Worm (Caenorhabditis elegans) whole organism, mixed stage, embryonic: ENCODE data around the gene F22B8.7.

Experiments used
- M03D4.4 ChIP-seq: sonication (generic microtip); optimal IDR thresholded peaks from 2 replicates; lab custom pipeline; 2017; ENCODE audit warnings: mild to moderate bottlenecking, missing genetic modification characterization, missing compliant biosample characterization
- mab-5 ChIP-seq: fragments of 150-350 bp; optimal IDR thresholded peaks from 2 replicates; lab custom pipeline; 2014; ENCODE audit warnings: missing biosample characterization, missing genetic modification characterization
- mep-1 ChIP-seq: fragments of 150-350 bp; optimal IDR thresholded peaks from 2 replicates; lab custom pipeline; 2017; ENCODE audit warnings: missing biosample characterization, missing genetic modification reagents, missing genetic modification characterization, inconsistent platforms
- nhr-237 ChIP-seq: fragments of 150-350 bp; optimal IDR thresholded peaks from 2 replicates; lab custom pipeline; 2014; ENCODE audit warnings: missing biosample characterization, missing genetic modification characterization
- nhr-76 ChIP-seq: sonication (generic microtip); optimal IDR thresholded peaks from 2 replicates; lab custom pipeline; 2017; ENCODE audit warnings: missing biosample characterization, missing genetic modification characterization
- snpc-4 ChIP-seq: fragments of 150-350 bp; optimal IDR thresholded peaks from 2 replicates; lab custom pipeline; 2014; ENCODE audit warnings: missing biosample characterization, missing genetic modification characterization
- unc-62 ChIP-seq: fragments of 150-350 bp; optimal IDR thresholded peaks from 2 replicates; lab custom pipeline; 2014; ENCODE audit warnings: missing biosample characterization, missing genetic modification reagents, missing genetic modification characterization
- ztf-11 ChIP-seq: fragments of 150-350 bp; optimal IDR thresholded peaks from 2 replicates; lab custom pipeline; 2014; ENCODE audit warnings: missing biosample characterization, missing genetic modification characterization

- TF ChIP-seq mab-5 (tag; lab: Kevin White, UChicago): no peak
- TF ChIP-seq mep-1 (tag; lab: Kevin White, UChicago): no peak
- no peak for TF ChIP-seq unc-62 (GFP tag; lab: Kevin White, UChicago)
- TF ChIP-seq nhr-76 (tag; lab: Kevin White, UChicago): no peak
- no peak for TF ChIP-seq snpc-4 (tag; lab: Kevin White, UChicago)
- no peak for TF ChIP-seq nhr-237
- no peak for TF ChIP-seq M03D4.4 (tag; lab: Kevin White, UChicago)
- TF ChIP-seq ztf-11 (tag; lab: Kevin White, UChicago): no peak
Measured at ce11 chrV:16046573-16046972, 47.8 kb upstream of the F22B8.7 start, which contains the start of gene ZK285.2.
